Worm (Caenorhabditis elegans) whole organism, young adult: ENCODE measurements around the gene glb-4.

ENCODE experiments used
- B0035.1 ChIP-seq: sonication (generic microtip); optimal IDR thresholded peaks from 2 replicates; lab custom pipeline; 2016; ENCODE audit warnings: missing genetic modification characterization, mild to moderate bottlenecking, missing compliant biosample characterization, missing genotype, missing genetic modification reagents
- B0261.1 ChIP-seq: sonication (generic microtip); optimal IDR thresholded peaks from 2 replicates; lab custom pipeline; 2016; ENCODE audit warnings: mild to moderate bottlenecking, missing genetic modification characterization, moderate library complexity, missing compliant biosample characterization
- B0336.3 ChIP-seq: fragments of 200-800 bp; sonication (Bioruptor generic); IDR thresholded peaks from 2 replicates; pipeline ENCODE4 v1.3.6; 2022; ENCODE audit warnings: missing genetic modification characterization, missing compliant biosample characterization
- F10E7.11 ChIP-seq: sonication (generic microtip); optimal IDR thresholded peaks from 2 replicates; lab custom pipeline; 2017; ENCODE audit warnings: mild to moderate bottlenecking, missing genetic modification characterization, moderate library complexity, missing compliant biosample characterization
- F23B12.7 ChIP-seq: sonication (generic microtip); optimal IDR thresholded peaks from 2 replicates; lab custom pipeline; 2017; ENCODE audit warnings: missing genetic modification characterization, mild to moderate bottlenecking, missing compliant biosample characterization, antibody characterized with exemption, moderate library complexity; ENCODE audit not compliant: insufficient read depth
- F37B4.10 ChIP-seq: fragments of 200-800 bp; sonication (Bioruptor generic); IDR thresholded peaks from 2 replicates; pipeline ENCODE4 v1.3.6; 2022; ENCODE audit warnings: missing genetic modification characterization, missing compliant biosample characterization
- F55B11.4 ChIP-seq: sonication (generic microtip); optimal IDR thresholded peaks from 2 replicates; lab custom pipeline; 2016; ENCODE audit warnings: missing compliant biosample characterization, missing genetic modification characterization, borderline replicate concordance; ENCODE audit not compliant: insufficient read depth
- K11D2.4 ChIP-seq: fragments of 200-800 bp; sonication (Bioruptor generic); IDR thresholded peaks from 2 replicates; pipeline ENCODE4 v1.3.6; 2022; ENCODE audit warnings: missing genetic modification reagents, missing genetic modification characterization, missing compliant biosample characterization
- T07F8.4 ChIP-seq: sonication (generic microtip); optimal IDR thresholded peaks from 2 replicates; lab custom pipeline; 2016; ENCODE audit warnings: mild to moderate bottlenecking, missing genetic modification characterization, moderate library complexity, missing compliant biosample characterization
- T26A5.8 ChIP-seq: sonication (generic microtip); optimal IDR thresholded peaks from 2 replicates; lab custom pipeline; 2016; ENCODE audit warnings: missing genetic modification characterization, missing compliant biosample characterization
- Y53G8AR.9 ChIP-seq: fragments of 200-800 bp; sonication (Bioruptor generic); conservative IDR thresholded peaks from 2 replicates; pipeline ENCODE4 v1.3.6; 2022; ENCODE audit warnings: missing genetic modification reagents, missing genetic modification characterization, missing compliant biosample characterization
- Y56A3A.18 ChIP-seq: fragments of 200-800 bp; sonication (Bioruptor generic); IDR thresholded peaks from 2 replicates; pipeline ENCODE4 v1.3.6; 2022; ENCODE audit warnings: missing genetic modification reagents, missing genetic modification characterization, missing compliant biosample characterization
- Y79H2A.3 ChIP-seq: fragments of 200-800 bp; sonication (Bioruptor generic); conservative IDR thresholded peaks from 2 replicates; pipeline ENCODE4 v1.3.6; 2022; ENCODE audit warnings: missing genetic modification reagents, missing genetic modification characterization, missing compliant biosample characterization
- ZK185.1 ChIP-seq: sonication (generic microtip); optimal IDR thresholded peaks from 2 replicates; lab custom pipeline; 2016; ENCODE audit warnings: mild to moderate bottlenecking, missing genetic modification characterization, missing compliant biosample characterization; ENCODE audit not compliant: poor library complexity, severe bottlenecking
- aptf-2 ChIP-seq: fragments of 200-800 bp; sonication (Bioruptor generic); conservative IDR thresholded peaks from 2 replicates; pipeline ENCODE4 v1.3.6; 2022; ENCODE audit warnings: missing genetic modification reagents, missing genetic modification characterization, missing compliant biosample characterization
- athp-1 ChIP-seq: sonication (generic microtip); optimal IDR thresholded peaks from 2 replicates; lab custom pipeline; 2017; ENCODE audit warnings: mild to moderate bottlenecking, missing genetic modification characterization, missing compliant biosample characterization
- attf-6 ChIP-seq: fragments of 200-800 bp; sonication (Bioruptor generic); IDR thresholded peaks from 2 replicates; pipeline ENCODE4 v1.3.6; 2022; ENCODE audit warnings: missing genetic modification reagents, missing genetic modification characterization, missing compliant biosample characterization
- bed-1 ChIP-seq: fragments of 200-800 bp; sonication (Bioruptor generic); IDR thresholded peaks from 2 replicates; pipeline ENCODE4 v1.3.6; 2022; ENCODE audit warnings: missing genetic modification reagents, missing genetic modification characterization, missing compliant biosample characterization
- ccch-3 ChIP-seq: fragments of 200-800 bp; sonication (Bioruptor generic); optimal IDR thresholded peaks from 2 replicates; lab custom pipeline; 2018; ENCODE audit warnings: mild to moderate bottlenecking, missing genetic modification characterization, missing compliant biosample characterization
- cebp-2 ChIP-seq: fragments of 200-800 bp; sonication (Bioruptor generic); IDR thresholded peaks from 2 replicates; pipeline ENCODE4 v1.3.6; 2022; ENCODE audit warnings: missing genetic modification characterization, missing compliant biosample characterization
- ceh-91 ChIP-seq: fragments of 200-800 bp; sonication (Bioruptor generic); IDR thresholded peaks from 2 replicates; pipeline ENCODE4 v1.3.6; 2022; ENCODE audit warnings: missing genetic modification reagents, missing genetic modification characterization, missing compliant biosample characterization
- chd-7 ChIP-seq: sonication (generic microtip); optimal IDR thresholded peaks from 2 replicates; lab custom pipeline; 2016; ENCODE audit warnings: mild to moderate bottlenecking, missing genetic modification characterization, moderate library complexity, missing compliant biosample characterization
- dox-1 ChIP-seq: fragments of 200-800 bp; sonication (Bioruptor generic); IDR thresholded peaks from 2 replicates; pipeline ENCODE4 v1.3.6; 2022; ENCODE audit warnings: missing genetic modification reagents, missing genetic modification characterization, missing compliant biosample characterization
- dpff-1 ChIP-seq: sonication (generic microtip); optimal IDR thresholded peaks from 2 replicates; lab custom pipeline; 2017; ENCODE audit warnings: mild to moderate bottlenecking, missing genetic modification characterization, missing compliant biosample characterization
- egl-44 ChIP-seq: fragments of 200-800 bp; sonication (Bioruptor generic); IDR thresholded peaks from 2 replicates; pipeline ENCODE4 v1.3.6; 2022; ENCODE audit warnings: missing genetic modification reagents, missing genetic modification characterization, missing compliant biosample characterization
- ets-4 ChIP-seq: fragments of 200-800 bp; sonication (Bioruptor generic); optimal IDR thresholded peaks from 2 replicates; lab custom pipeline; 2018; ENCODE audit warnings: mild to moderate bottlenecking, missing genetic modification characterization, missing compliant biosample characterization
- let-526 ChIP-seq: fragments of 200-800 bp; sonication (Bioruptor generic); IDR thresholded peaks from 2 replicates; pipeline ENCODE4 v1.3.6; 2022; ENCODE audit warnings: missing genetic modification reagents, missing genetic modification characterization, missing compliant biosample characterization
- lin-54 ChIP-seq: fragments of 200-800 bp; sonication (Bioruptor generic); optimal IDR thresholded peaks from 2 replicates; lab custom pipeline; 2018; ENCODE audit warnings: mild to moderate bottlenecking, missing genetic modification characterization, missing compliant biosample characterization
- madf-3 ChIP-seq: fragments of 200-800 bp; sonication (Bioruptor generic); IDR thresholded peaks from 2 replicates; pipeline ENCODE4 v1.3.6; 2022; ENCODE audit warnings: missing genetic modification reagents, missing genetic modification characterization, missing compliant biosample characterization
- mes-4 ChIP-seq: sonication (generic microtip); optimal IDR thresholded peaks from 2 replicates; lab custom pipeline; 2016; ENCODE audit warnings: missing genotype, missing genetic modification characterization, missing compliant biosample characterization
- mxl-1 ChIP-seq: sonication (generic microtip); optimal IDR thresholded peaks from 2 replicates; lab custom pipeline; 2016; ENCODE audit warnings: missing genetic modification characterization, missing compliant biosample characterization
- nfya-1 ChIP-seq: sonication (generic microtip); optimal IDR thresholded peaks from 2 replicates; lab custom pipeline; 2017; ENCODE audit warnings: antibody characterized with exemption, missing compliant biosample characterization, missing genetic modification characterization, borderline replicate concordance; ENCODE audit not compliant: insufficient read depth
- nfya-2 ChIP-seq: fragments of 200-800 bp; sonication (Bioruptor generic); IDR thresholded peaks from 2 replicates; pipeline ENCODE4 v1.3.6; 2022; ENCODE audit warnings: missing genetic modification reagents, missing genetic modification characterization, missing compliant biosample characterization
- nhr-120 ChIP-seq: fragments of 200-800 bp; sonication (Bioruptor generic); IDR thresholded peaks from 2 replicates; pipeline ENCODE4 v1.3.6; 2022; ENCODE audit warnings: missing genetic modification characterization, missing compliant biosample characterization
- pbrm-1 ChIP-seq: fragments of 200-800 bp; sonication (Bioruptor generic); IDR thresholded peaks from 2 replicates; pipeline ENCODE4 v1.3.6; 2022; ENCODE audit warnings: missing genetic modification reagents, missing genetic modification characterization, missing compliant biosample characterization
- repo-1 ChIP-seq: sonication (generic microtip); optimal IDR thresholded peaks from 2 replicates; lab custom pipeline; 2017; ENCODE audit warnings: mild to moderate bottlenecking, missing genetic modification characterization, missing compliant biosample characterization
- sdz-38 ChIP-seq: sonication (generic microtip); optimal IDR thresholded peaks from 2 replicates; lab custom pipeline; 2016; ENCODE audit warnings: missing genotype, missing genetic modification characterization, missing compliant biosample characterization
- sea-2 ChIP-seq: fragments of 200-800 bp; sonication (Bioruptor generic); IDR thresholded peaks from 2 replicates; pipeline ENCODE4 v1.3.6; 2022; ENCODE audit warnings: missing genetic modification characterization, missing compliant biosample characterization
- snpc-1.1 ChIP-seq: sonication (generic microtip); optimal IDR thresholded peaks from 2 replicates; lab custom pipeline; 2017; ENCODE audit warnings: missing genetic modification characterization, mild to moderate bottlenecking, missing compliant biosample characterization, antibody characterized with exemption, moderate library complexity, missing genotype, missing genetic modification reagents; ENCODE audit not compliant: insufficient read depth
- snpc-1.3 ChIP-seq: sonication (generic microtip); optimal IDR thresholded peaks from 2 replicates; lab custom pipeline; 2017; ENCODE audit warnings: missing genetic modification characterization, mild to moderate bottlenecking, missing compliant biosample characterization, antibody characterized with exemption, moderate library complexity, missing genotype, missing genetic modification reagents; ENCODE audit not compliant: insufficient read depth
- snpc-3.4 ChIP-seq: sonication (generic microtip); optimal IDR thresholded peaks from 2 replicates; lab custom pipeline; 2017; ENCODE audit warnings: missing genetic modification characterization, mild to moderate bottlenecking, missing compliant biosample characterization, antibody characterized with exemption, moderate library complexity, missing genotype, missing genetic modification reagents
- sptf-2 ChIP-seq: fragments of 200-800 bp; sonication (Bioruptor generic); optimal IDR thresholded peaks from 2 replicates; lab custom pipeline; 2018; ENCODE audit warnings: mild to moderate bottlenecking, missing genetic modification characterization, missing compliant biosample characterization
- xnd-1 ChIP-seq: sonication (generic microtip); optimal IDR thresholded peaks from 2 replicates; lab custom pipeline; 2016; ENCODE audit warnings: missing genotype, missing genetic modification reagents, missing genetic modification characterization, missing compliant biosample characterization
- zfh-2 ChIP-seq: fragments of 200-800 bp; sonication (Bioruptor generic); conservative IDR thresholded peaks from 2 replicates; pipeline ENCODE4 v1.3.6; 2022; ENCODE audit warnings: missing genetic modification reagents, missing genetic modification characterization, missing compliant biosample characterization
- ztf-18 ChIP-seq: sonication (generic microtip); optimal IDR thresholded peaks from 2 replicates; lab custom pipeline; 2016; ENCODE audit warnings: missing genotype, mild to moderate bottlenecking, missing genetic modification characterization, missing compliant biosample characterization
- ztf-25 ChIP-seq: fragments of 200-800 bp; sonication (Bioruptor generic); IDR thresholded peaks from 2 replicates; pipeline ENCODE4 v1.3.6; 2022; ENCODE audit warnings: missing genetic modification reagents, missing genetic modification characterization, missing compliant biosample characterization
- ztf-26 ChIP-seq: sonication (generic microtip); optimal IDR thresholded peaks from 2 replicates; lab custom pipeline; 2017; ENCODE audit warnings: missing genetic modification characterization, missing compliant biosample characterization
- ztf-28 ChIP-seq: fragments of 200-800 bp; sonication (Bioruptor generic); IDR thresholded peaks from 2 replicates; pipeline ENCODE4 v1.3.6; 2022; ENCODE audit warnings: missing genetic modification reagents, missing genetic modification characterization, missing compliant biosample characterization

Gene glb-4

DNA sequence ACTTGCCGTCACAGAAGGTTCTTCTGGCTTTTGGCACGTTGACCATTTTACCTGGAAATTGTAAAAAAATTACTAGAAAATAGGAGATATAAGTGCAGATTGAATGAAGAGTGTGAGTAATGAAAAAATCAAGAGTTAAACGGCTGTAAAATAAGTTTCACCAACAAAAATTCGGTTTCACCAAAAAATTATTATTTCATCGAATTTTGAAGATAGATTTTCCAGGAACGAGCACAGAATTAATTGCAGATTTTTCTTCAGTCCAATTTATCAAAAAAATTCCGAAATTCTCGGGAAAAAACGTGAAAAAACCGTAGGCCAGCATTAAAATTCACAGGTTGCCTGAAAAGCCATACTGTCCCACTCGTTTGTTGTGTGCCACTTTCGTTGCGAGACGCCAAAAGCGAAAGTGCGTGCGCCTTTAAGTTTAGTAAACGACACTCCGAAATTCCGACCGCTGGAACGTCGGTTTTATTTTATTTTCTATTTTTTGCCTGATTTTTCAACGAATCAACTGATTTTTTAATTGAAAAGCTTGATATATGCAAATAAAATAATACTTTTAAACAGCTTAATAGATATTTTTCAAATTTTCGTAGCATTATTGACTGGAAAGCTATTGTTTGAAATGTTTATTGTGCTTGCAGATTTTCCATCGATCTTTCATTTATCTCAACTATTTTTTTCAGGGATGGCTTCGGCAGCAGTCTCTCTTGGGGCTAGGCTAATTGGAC, 13.7 kb downstream of the glb-4 start, which contains the start of the genes rpl-36.A and nuo-1 (continued):
- TF ChIP-seq sptf-2 (GFP tag; lab: Kevin White, UChicago) (no peak), Y79H2A.3 (GFP tag; lab: Robert Waterston, UW) (no peak), ets-4 (GFP tag; lab: Kevin White, UChicago) (no peak), aptf-2 (GFP tag; lab: Robert Waterston, UW) (no peak), F37B4.10 (GFP tag; lab: Robert Waterston, UW) (no peak), egl-44 (GFP tag; lab: Robert Waterston, UW) (no peak), ztf-25 (GFP tag; lab: Robert Waterston, UW) (no peak), mes-4 (tag; lab: Kevin White, UChicago) (no peak), mxl-1 (no peak), cebp-2 (GFP tag; lab: Robert Waterston, UW) (no peak), T07F8.4 (no peak), ceh-91 (peak; percentile 65), B0261.1 (tag; lab: Kevin White, UChicago) (no peak), repo-1 (tag; lab: Kevin White, UChicago) (no peak), B0035.1 (tag; lab: Kevin White, UChicago) (no peak), bed-1 (GFP tag; lab: Robert Waterston, UW) (no peak), zfh-2 (GFP tag; lab: Robert Waterston, UW) (no peak), nfya-2 (GFP tag; lab: Robert Waterston, UW) (no peak), nhr-120 (GFP tag; lab: Robert Waterston, UW) (no peak), ztf-28 (GFP tag; lab: Robert Waterston, UW) (no peak), Y56A3A.18 (GFP tag; lab: Robert Waterston, UW) (no peak), F23B12.7 (tag; lab: Kevin White, UChicago) (peak; percentile 91), sdz-38 (tag; lab: Kevin White, UChicago) (no peak), sea-2 (GFP tag; lab: Robert Waterston, UW) (no peak), let-526 (GFP tag; lab: Robert Waterston, UW) (no peak), athp-1 (tag; lab: Kevin White, UChicago) (no peak), ztf-26 (tag; lab: Kevin White, UChicago) (no peak), dpff-1 (tag; lab: Kevin White, UChicago) (no peak), ccch-3 (GFP tag; lab: Kevin White, UChicago) (no peak), lin-54 (GFP tag; lab: Kevin White, UChicago) (peak; percentile 73), attf-6 (no peak), nfya-1 (tag; lab: Kevin White, UChicago) (no peak), T26A5.8 (tag; lab: Kevin White, UChicago) (no peak), xnd-1 (no peak), Y53G8AR.9 (GFP tag; lab: Robert Waterston, UW) (no peak), ZK185.1 (tag; lab: Kevin White, UChicago) (peak; percentile 50), snpc-3.4 (peak; percentile 60), snpc-1.3 (peak; percentile 37), F55B11.4 (tag; lab: Kevin White, UChicago) (no peak), B0336.3 (GFP tag; lab: Robert Waterston, UW) (no peak), F10E7.11 (tag; lab: Kevin White, UChicago) (no peak), ztf-18 (tag; lab: Kevin White, UChicago) (peak; percentile 32), K11D2.4 (GFP tag; lab: Robert Waterston, UW) (0 out of 2 replicates have a peak, but pooled peaks have one; percentile 9), madf-3 (GFP tag; lab: Robert Waterston, UW) (no peak), dox-1 (GFP tag; lab: Robert Waterston, UW) (peak; percentile 38; the same call in 1 of the 2 replicates), snpc-1.1 (tag; lab: Kevin White, UChicago) (peak; percentile 16), chd-7 (tag; lab: Kevin White, UChicago) (no peak), pbrm-1 (GFP tag; lab: Robert Waterston, UW) (peak; percentile 14; the same call in 1 of the 2 replicates)
